Fruit fly (Drosophila melanogaster): ENCODE results near the gene CG45002.

CG45002 gene

dm6 chrX:16966532-16966931, 100.0 kb downstream of the CG45002 start:
- TF ChIP-seq CG8478 (optimal IDR thresholded peaks at IDR 0.05) (no peak), CTCF (optimal IDR thresholded peaks at IDR 0.05) (no peak)

dm6 chrX:16948371-16948770, 118.2 kb downstream of the CG45002 start, which contains the start of gene CG13000:
Gene CG13000 (minus strand): TSS chrX:16948471.
- TF ChIP-seq CG8478 (optimal IDR thresholded peaks at IDR 0.05) (no peak), CTCF (optimal IDR thresholded peaks at IDR 0.05) (no peak)

DNA sequence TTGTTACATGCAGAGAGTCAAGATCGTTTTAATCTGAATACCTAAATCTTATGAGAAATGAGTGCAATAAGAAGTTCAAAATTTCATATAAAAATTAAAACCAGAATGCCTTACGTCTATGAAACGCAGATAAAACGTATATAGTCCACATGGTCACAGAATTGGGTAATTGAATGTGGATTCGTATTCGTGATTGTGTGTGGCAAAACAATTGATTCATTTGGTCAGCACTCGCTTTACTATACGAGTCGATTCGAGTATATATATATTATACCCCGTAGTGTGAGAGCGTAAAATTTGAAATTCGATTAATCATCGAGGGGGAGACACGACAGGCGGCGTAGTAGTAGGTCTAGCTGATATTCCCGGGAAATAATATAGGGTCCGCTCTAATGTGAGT, 119.9 kb downstream of the CG45002 start:
- TF ChIP-seq CTCF (optimal IDR thresholded peaks at IDR 0.05), result no peak
- no peak for TF ChIP-seq CG8478 (optimal IDR thresholded peaks at IDR 0.05)

dm6 chrX:16945414-16945813, 121.1 kb downstream of the CG45002 start:
- TF ChIP-seq CG8478 (optimal IDR thresholded peaks at IDR 0.05) (no peak), CTCF (optimal IDR thresholded peaks at IDR 0.05) (no peak)

DNA sequence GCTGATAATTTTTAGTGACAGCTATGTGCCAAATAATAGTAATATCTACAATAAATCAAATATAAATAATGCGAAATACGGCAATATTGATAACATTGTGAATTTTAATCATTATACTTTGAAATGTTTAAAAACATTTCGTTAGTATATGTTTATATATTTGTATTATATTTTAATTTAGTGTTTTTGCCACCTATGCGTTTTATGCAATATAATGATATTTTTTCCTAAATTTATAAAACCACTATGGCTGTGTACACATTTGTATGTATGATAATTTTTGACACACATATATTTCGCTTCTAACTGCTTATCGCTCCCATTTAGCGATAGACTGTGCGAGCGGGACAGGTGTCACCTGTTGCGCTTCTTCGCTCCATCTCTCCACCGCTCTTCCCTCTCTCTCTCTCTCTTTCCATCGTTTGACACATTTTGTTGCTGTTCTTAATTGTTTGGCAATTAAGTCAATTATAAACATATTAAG, 122.4 kb downstream of the CG45002 start:
- TF ChIP-seq CTCF (optimal IDR thresholded peaks at IDR 0.05), result no peak
- no peak for TF ChIP-seq CG8478 (optimal IDR thresholded peaks at IDR 0.05)

- TF ChIP-seq CG8478 (optimal IDR thresholded peaks at IDR 0.05) (no peak), CTCF (optimal IDR thresholded peaks at IDR 0.05) (no peak)
Measured at dm6 chrX:16943515-16943850, 123.0 kb downstream of the CG45002 start.

DNA sequence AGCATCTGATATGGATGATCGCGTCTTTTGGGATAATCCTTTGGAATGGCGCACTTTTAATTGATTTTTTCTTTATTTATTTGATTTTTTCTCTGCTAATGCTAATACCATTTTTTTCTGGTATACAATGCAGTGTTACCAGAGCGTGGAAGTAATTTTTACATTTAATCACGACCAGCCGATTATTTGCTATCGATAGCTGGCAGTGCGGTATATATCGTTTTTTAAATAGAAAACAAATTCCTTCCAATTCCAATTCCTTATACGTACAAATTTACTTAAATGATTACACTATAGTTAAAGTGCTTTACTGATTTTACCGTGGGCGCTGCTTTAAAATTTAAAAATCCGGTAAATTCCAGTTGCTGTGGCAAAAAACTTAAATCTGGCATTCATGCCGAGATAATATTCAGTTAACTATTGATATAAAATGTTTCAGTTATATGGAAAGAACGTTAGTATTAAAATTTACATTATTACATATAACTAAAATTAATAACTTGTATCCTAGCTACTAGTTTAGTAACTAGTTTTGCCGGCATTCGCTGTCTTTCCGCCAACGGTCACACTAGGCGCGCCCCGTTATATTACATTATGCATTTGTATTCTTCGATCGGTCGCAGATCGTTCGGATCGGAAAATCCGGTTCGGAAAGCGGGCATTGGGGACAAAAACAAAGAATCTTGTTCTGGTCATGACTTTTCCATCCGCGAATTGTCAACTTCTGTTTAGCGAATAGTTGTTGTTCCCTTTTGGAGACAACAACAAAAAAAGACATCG, 123.6 kb downstream of the CG45002 start, which contains the start of the genes CG13001 and RhoGAP15B:
Gene CG13001, minus strand, starts transcription at position 137 of the 780 bp plus-strand sequence.
Gene RhoGAP15B, plus strand, starts transcription at position 556 of the 780 bp plus-strand sequence.
- TF ChIP-seq CTCF (optimal IDR thresholded peaks at IDR 0.05) (no peak), CG8478 (optimal IDR thresholded peaks at IDR 0.05) (no peak)

DNA sequence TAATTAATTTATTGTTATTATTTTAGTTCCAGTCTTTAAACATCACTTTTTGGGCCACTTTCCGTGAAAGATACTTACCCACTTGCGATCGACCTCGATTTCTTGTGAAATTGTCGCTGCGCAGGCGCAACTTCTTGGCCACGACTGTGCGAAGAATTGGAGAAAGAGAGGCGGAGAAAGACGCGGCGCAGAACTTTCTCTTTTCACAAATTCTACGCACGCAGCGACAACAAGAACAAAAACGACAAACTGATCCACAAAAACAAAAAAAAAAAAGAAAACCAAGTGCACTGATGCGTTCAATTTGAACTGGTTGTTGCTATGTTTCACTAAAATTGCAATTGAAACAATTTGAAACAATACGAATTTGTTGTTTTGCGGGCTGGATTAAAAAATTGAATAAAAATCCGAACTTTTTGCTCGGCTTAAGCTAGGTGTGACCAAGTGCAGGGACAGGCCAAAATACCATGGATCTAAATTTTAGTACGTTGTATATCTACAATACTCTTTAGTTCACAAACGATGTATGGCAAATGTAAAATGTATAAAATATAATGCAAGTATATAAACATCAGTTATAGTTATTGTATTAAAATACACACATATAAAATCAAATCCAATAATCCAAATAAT, 126.0 kb downstream of the CG45002 start, which contains the start of gene wus:
Gene wus, minus strand, starts transcription at position 448 of the 633 bp plus-strand sequence.
- TF ChIP-seq CG8478 (optimal IDR thresholded peaks at IDR 0.05) (no peak), CTCF (optimal IDR thresholded peaks at IDR 0.05) (no peak)

dm6 chrX:16936689-16937088, 129.8 kb downstream of the CG45002 start:
- no peak for TF ChIP-seq CTCF (optimal IDR thresholded peaks at IDR 0.05)
- TF ChIP-seq CG8478 (optimal IDR thresholded peaks at IDR 0.05), result no peak

- TF ChIP-seq CTCF (optimal IDR thresholded peaks at IDR 0.05) (no peak), CG8478 (optimal IDR thresholded peaks at IDR 0.05) (no peak)
Measured at dm6 chrX:16934430-16934829, 132.1 kb downstream of the CG45002 start.

- TF ChIP-seq CTCF (optimal IDR thresholded peaks at IDR 0.05), result no peak
- TF ChIP-seq CG8478 (optimal IDR thresholded peaks at IDR 0.05), result no peak
Measured at dm6 chrX:16932820-16933386, 133.6 kb downstream of the CG45002 start.

DNA sequence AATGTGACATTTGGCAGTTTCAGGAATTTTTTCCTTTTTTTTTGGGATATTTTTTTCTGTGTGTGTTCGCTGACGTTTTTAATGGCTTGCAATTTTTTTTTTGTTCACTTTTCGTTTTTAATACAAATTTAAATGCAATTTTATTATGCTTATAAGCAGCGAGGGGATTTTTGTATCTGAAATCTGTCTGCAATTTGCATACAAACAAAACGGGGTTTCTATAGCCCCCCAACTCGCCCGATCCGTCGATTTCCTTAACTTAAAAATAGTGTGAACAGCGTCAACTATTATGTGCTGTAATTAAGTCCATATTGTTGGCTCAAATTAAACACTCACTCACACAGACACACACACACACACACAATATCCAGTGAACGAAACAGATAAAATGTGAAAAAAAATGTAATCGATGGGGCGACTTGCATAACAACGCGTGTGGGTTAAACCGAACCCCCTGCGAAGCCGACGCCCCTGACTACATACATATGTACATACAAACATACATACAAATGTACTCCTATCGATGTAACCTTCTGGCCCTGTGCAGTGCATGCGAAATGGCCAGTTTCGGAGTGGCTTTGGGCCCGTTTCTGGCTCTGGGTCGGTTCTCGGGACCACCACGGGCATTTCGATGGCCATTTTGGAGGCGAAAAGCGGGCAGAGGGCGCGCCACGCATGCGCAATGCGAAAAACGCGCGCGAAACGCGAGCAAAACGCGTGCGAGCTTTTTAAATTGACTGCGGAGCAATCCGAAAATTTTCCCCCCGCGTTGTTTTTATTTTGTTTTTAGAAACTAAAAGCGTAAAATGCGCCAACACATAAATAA, 134.3 kb downstream of the CG45002 start:
- no peak for TF ChIP-seq CTCF (optimal IDR thresholded peaks at IDR 0.05)
- TF ChIP-seq CG8478 (optimal IDR thresholded peaks at IDR 0.05), result no peak

dm6 chrX:16930465-16931286, 135.9 kb downstream of the CG45002 start:
- no peak for TF ChIP-seq CG8478 (optimal IDR thresholded peaks at IDR 0.05)
- no peak for TF ChIP-seq CTCF (optimal IDR thresholded peaks at IDR 0.05)

DNA sequence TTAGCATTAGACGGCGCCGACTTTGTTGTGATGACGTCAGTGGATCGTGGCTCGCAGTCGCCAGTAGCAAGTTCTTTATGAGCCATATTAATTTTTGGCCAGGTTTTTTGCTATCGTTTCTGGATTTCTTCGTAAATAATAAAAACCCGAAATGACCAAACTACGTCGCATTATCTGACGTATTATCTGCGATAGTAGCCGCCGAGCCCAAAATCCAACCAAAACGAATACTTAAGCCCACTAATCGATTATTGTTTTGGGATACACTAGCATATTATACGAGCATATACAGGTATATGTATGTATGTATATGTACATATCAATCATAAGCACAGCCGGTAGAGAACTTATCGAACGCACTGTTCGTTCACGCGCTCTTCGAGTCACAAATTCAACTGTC, 139.8 kb downstream of the CG45002 start:
- no peak for TF ChIP-seq CTCF (optimal IDR thresholded peaks at IDR 0.05)
- no peak for TF ChIP-seq CG8478 (optimal IDR thresholded peaks at IDR 0.05)
